Fruit fly (Drosophila melanogaster): ENCODE measurements around the gene CG3999.

- peak; percentile 6 for TF ChIP-seq CG14655 (GFP tag; optimal IDR thresholded peaks at IDR 0.05)
- 0 out of 3 replicates have a peak, but pooled peaks have one; percentile 28 for TF ChIP-seq CG4496 (GFP tag; IDR thresholded peaks at IDR 0.05)
- no peak for TF ChIP-seq Ets98B (GFP tag; IDR thresholded peaks at IDR 0.05)
- TF ChIP-seq CG15710 (tag; optimal IDR thresholded peaks at IDR 0.05), result peak; percentile 3
- TF ChIP-seq D1 (tag; optimal IDR thresholded peaks at IDR 0.05), result no peak
- no peak for TF ChIP-seq CG8159 (tag; optimal IDR thresholded peaks at IDR 0.05)
- no peak for TF ChIP-seq Pif1A (GFP tag; optimal IDR thresholded peaks at IDR 0.05)
- no peak for TF ChIP-seq CG12605 (GFP tag; IDR thresholded peaks at IDR 0.05)
- peak; percentile 51 for TF ChIP-seq CG13204 (GFP tag; optimal IDR thresholded peaks at IDR 0.05)
- TF ChIP-seq CG17806 (tag; optimal IDR thresholded peaks at IDR 0.05), result no peak
- TF ChIP-seq fd96Ca (GFP tag; IDR thresholded peaks at IDR 0.05), result peak; percentile 66; the same call in 2 of the 3 replicates
- no peak for TF ChIP-seq CG34367 (tag; optimal IDR thresholded peaks at IDR 0.05)
- no peak for TF ChIP-seq CG32121 (GFP tag; IDR thresholded peaks at IDR 0.05)
- no peak for TF ChIP-seq CG9948 (tag; optimal IDR thresholded peaks at IDR 0.05)
Measured at dm6 chr3R:10266624-10267492, 15.5 kb downstream of the CG3999 start.
